Fruit fly (Drosophila melanogaster): ENCODE results near the gene ft.

- TF ChIP-seq usp (GFP tag; optimal IDR thresholded peaks at IDR 0.05) (no peak), dmrt93B (GFP tag; optimal IDR thresholded peaks at IDR 0.05) (no peak), GATAd (GFP tag; optimal IDR thresholded peaks at IDR 0.05) (no peak), Dfd (GFP tag; optimal IDR thresholded peaks at IDR 0.05) (no peak), pan (optimal IDR thresholded peaks at IDR 0.05) (no peak)
These were observed 33.9 kb downstream of the ft start, which contains the start of the genes Tbcc and lectin-24Db for dm6 chr2L:4187631-4188173.

All from whole organism, wandering third instar larva.